Worm (Caenorhabditis elegans) whole organism, L4 larva: ENCODE data around the gene idpa-1.

Experiments
- egl-27 ChIP-seq: sonication (generic microtip); optimal IDR thresholded peaks from 3 replicates; lab custom pipeline; 2017; ENCODE audit warnings: missing biosample characterization, missing genetic modification reagents, missing genetic modification characterization
- lin-1 ChIP-seq: fragments of 200-800 bp; sonication (Bioruptor generic); IDR thresholded peaks from 2 replicates; pipeline ENCODE4 v1.3.6; 2022; ENCODE audit warnings: missing genetic modification reagents, missing genetic modification characterization, missing compliant biosample characterization
- php-3 ChIP-seq: fragments of 200-800 bp; sonication (Bioruptor generic); IDR thresholded peaks from 2 replicates; pipeline ENCODE4 v1.3.6; 2022; ENCODE audit warnings: missing genetic modification reagents, missing genetic modification characterization, missing compliant biosample characterization
- zag-1 ChIP-seq: fragments of 150-350 bp; optimal IDR thresholded peaks from 2 replicates; lab custom pipeline; 2014; ENCODE audit warnings: missing biosample characterization, missing genetic modification characterization

DNA sequence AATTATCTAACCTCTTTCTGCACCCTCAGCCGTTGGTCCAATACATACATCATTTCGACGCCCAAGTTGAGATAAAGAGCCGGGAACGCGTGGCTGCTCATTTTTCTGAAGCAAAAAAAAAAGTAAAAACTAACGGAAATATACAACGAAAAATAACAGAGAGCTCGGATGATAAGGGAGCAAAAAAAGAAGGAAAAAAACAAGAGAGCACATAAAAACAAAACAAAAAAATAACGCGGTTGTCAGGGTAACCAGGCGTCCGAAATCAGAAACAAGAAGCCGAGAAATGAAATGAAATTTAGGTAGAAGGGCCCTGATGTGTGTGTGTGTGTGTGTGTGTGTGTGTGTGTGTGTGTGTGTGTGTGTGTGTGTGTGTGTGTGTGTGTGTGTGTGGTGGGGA is 23.6 kb upstream of the idpa-1 start, which contains the start of gene R10F2.5:
- TF ChIP-seq lin-1 (GFP tag; lab: Robert Waterston, UW) (no peak), egl-27 (tag; lab: Kevin White, UChicago) (no peak), php-3 (no peak), zag-1 (tag; lab: Kevin White, UChicago) (no peak)
